Worm (Caenorhabditis elegans): ENCODE data around the gene F56D6.12.

DNA sequence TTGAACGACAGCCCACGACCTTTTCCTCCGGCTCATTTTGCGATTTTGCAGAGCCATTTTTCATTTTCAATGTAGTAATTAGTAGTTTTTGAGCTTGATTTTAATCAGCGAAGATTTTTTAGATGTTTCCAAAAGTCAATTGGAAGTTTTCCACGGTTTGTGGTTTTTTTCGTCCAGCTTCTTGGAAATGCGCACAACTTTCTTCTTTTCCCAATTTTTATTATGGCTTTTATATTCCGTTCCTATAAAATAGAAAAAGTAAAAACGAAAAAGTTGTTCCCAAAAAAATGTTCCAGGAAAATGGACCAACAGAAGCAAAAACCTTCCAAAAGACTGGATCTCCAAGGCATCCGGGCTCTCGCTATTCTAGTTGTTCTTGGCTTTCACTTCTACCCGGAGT, 22.6 kb upstream of the F56D6.12 start, which contains the start of gene oac-22:
- no peak for TF ChIP-seq scrt-1 (GFP tag; IDR thresholded peaks at IDR 0.05)
- no peak for TF ChIP-seq flt-1 (GFP tag; IDR thresholded peaks at IDR 0.05)
- TF ChIP-seq ama-1 (optimal IDR thresholded peaks at IDR 0.05) = no peak
- no peak for TF ChIP-seq sea-1 (GFP tag; conservative IDR thresholded peaks at IDR 0.05)
- TF ChIP-seq F13C5.2 (tag; optimal IDR thresholded peaks at IDR 0.05) = no peak
- no peak for TF ChIP-seq tbx-37 (GFP tag; conservative IDR thresholded peaks at IDR 0.05)
- no peak for TF ChIP-seq B0310.2 (tag; optimal IDR thresholded peaks at IDR 0.05)
